Worm (Caenorhabditis elegans): Measurements from ENCODE around the gene snu-13.

The snu-13 gene

ce11 chrII:10608821-10609220 is 49.6 kb downstream of the snu-13 start:
- TF ChIP-seq ceh-27 (GFP tag; optimal IDR thresholded peaks at IDR 0.05) (no peak), lsy-27 (tag; optimal IDR thresholded peaks at IDR 0.05; ENCODE audit: borderline replicate concordance, insufficient read depth) (no peak), rec-8 (tag; optimal IDR thresholded peaks at IDR 0.05) (no peak)

Data from whole organism, young adult.